Worm (Caenorhabditis elegans): Measurements from ENCODE around the gene M01H9.5.

The M01H9.5 gene

DNA sequence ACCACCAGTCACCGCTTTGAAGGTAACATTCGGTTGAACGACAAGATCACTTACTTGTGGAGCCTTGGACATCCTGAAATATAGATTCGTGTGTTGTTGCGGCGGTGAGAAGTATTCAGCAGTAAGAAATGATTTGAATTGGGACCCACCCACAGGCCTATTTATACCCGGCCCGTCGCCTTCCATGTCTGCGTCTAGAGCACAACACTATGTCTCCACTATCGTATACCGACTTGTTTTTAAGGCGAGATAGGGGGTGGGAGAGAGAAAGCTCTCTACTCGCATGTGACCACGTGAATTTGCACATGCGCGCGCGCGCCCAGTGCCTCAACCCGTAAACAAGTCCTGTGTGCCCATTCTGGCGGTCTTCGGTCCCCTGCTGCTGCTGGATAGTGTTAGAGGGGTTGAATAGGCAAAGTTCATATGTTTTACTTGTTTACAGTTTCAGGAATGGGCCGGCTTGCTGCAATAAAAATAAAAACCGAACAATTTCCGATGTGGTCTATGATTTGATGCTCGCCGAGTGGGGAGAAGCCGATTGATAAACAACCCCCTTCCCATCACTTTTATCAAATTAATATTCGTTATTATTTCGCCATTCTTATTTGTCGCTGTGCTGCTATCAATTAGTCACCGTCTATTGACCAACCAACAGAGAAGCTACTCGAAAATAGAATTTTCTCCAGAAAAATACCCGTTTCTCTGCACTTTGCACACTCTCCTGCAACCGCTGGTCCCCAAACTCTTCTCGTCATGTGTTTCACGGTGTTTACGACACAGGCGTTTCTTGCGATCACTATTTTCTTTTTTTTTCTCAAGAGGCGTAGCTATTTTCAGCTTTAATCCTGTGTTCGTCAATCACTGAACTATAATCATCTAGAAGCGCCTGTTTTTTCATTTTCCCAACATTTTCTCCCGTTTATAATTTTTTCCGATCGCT, 4.8 kb downstream of the M01H9.5 start (continued):
- peak; percentile 46 for TF ChIP-seq nhr-90 (tag; optimal IDR thresholded peaks at IDR 0.05)
- TF ChIP-seq hlh-26 (GFP tag; conservative IDR thresholded peaks at IDR 0.05) = 0 out of 2 replicates have a peak, but pooled peaks have one; percentile 39
- TF ChIP-seq ztf-18 (tag; optimal IDR thresholded peaks at IDR 0.05) = peak; percentile 43
- no peak for TF ChIP-seq aptf-2 (GFP tag; conservative IDR thresholded peaks at IDR 0.05)
- TF ChIP-seq Y56A3A.18 (GFP tag; IDR thresholded peaks at IDR 0.05) = no peak; the same call in 1 of the 2 replicates
- no peak for TF ChIP-seq ztf-26 (tag; optimal IDR thresholded peaks at IDR 0.05)
- no peak for TF ChIP-seq snpc-4 (GFP tag; optimal IDR thresholded peaks at IDR 0.05)
- TF ChIP-seq snpc-4 (tag; optimal IDR thresholded peaks at IDR 0.05) = peak in 1 of 4 experiments; percentile 37
- TF ChIP-seq tbp1 (GFP tag; optimal IDR thresholded peaks at IDR 0.05) = peak; percentile 62
- peak; percentile 9 for TF ChIP-seq tlf-1 (GFP tag; optimal IDR thresholded peaks at IDR 0.05)
- no peak for TF ChIP-seq dpff-1 (tag; optimal IDR thresholded peaks at IDR 0.05)
- peak; percentile 42; the same call in 1 of the 2 replicates for TF ChIP-seq C06A6.2 (GFP tag; conservative IDR thresholded peaks at IDR 0.05)
- TF ChIP-seq gei-17 (GFP tag; optimal IDR thresholded peaks at IDR 0.05) = peak; percentile 25
- TF ChIP-seq ceh-58 (GFP tag; IDR thresholded peaks at IDR 0.05) = no peak
- TF ChIP-seq cebp-1 (GFP tag; IDR thresholded peaks at IDR 0.05) = peak; percentile 35; the same call in 1 of the 2 replicates
- TF ChIP-seq cebp-1 (tag; optimal IDR thresholded peaks at IDR 0.05) = peak; percentile 80
- TF ChIP-seq lir-1 (GFP tag; conservative IDR thresholded peaks at IDR 0.05) = peak; percentile 42; the same call in 1 of the 2 replicates
- TF ChIP-seq Y53F4B.3 (GFP tag; IDR thresholded peaks at IDR 0.05) = no peak
- TF ChIP-seq efl-1 (GFP tag; optimal IDR thresholded peaks at IDR 0.05) = no peak
- no peak for TF ChIP-seq nfya-2 (GFP tag; IDR thresholded peaks at IDR 0.05)
- peak; percentile 43 for TF ChIP-seq ceh-79 (tag; optimal IDR thresholded peaks at IDR 0.05)
- TF ChIP-seq mel-28 (tag; optimal IDR thresholded peaks at IDR 0.05; ENCODE audit: borderline replicate concordance) = peak; percentile 15
- no peak for TF ChIP-seq ets-4 (GFP tag; optimal IDR thresholded peaks at IDR 0.05)
- TF ChIP-seq hlh-12 (tag; optimal IDR thresholded peaks at IDR 0.05) = no peak
- TF ChIP-seq F57C9.4 (tag; optimal IDR thresholded peaks at IDR 0.05) = no peak
- no peak for TF ChIP-seq ccch-3 (GFP tag; optimal IDR thresholded peaks at IDR 0.05)
- no peak for TF ChIP-seq let-526 (GFP tag; IDR thresholded peaks at IDR 0.05)
- TF ChIP-seq egl-18 (GFP tag; IDR thresholded peaks at IDR 0.05) = 0 out of 2 replicates have a peak, but pooled peaks have one; percentile 3
- TF ChIP-seq sea-2 (GFP tag; IDR thresholded peaks at IDR 0.05) = peak; percentile 68; the same call in 1 of the 2 replicates
- TF ChIP-seq lag-1 (GFP tag; IDR thresholded peaks at IDR 0.05) = no peak
- no peak for TF ChIP-seq B0261.1 (tag; optimal IDR thresholded peaks at IDR 0.05)
- peak; percentile 89 for TF ChIP-seq zfh-2 (GFP tag; conservative IDR thresholded peaks at IDR 0.05)
- no peak for TF ChIP-seq hsf-1 (GFP tag; IDR thresholded peaks at IDR 0.05)
- TF ChIP-seq K12H6.12 (tag; optimal IDR thresholded peaks at IDR 0.05) = peak; percentile 94
- no peak for TF ChIP-seq let-607 (tag; optimal IDR thresholded peaks at IDR 0.05)
- peak; percentile 42 for TF ChIP-seq nhr-80 (tag; optimal IDR thresholded peaks at IDR 0.05)
- TF ChIP-seq nhr-179 (tag; optimal IDR thresholded peaks at IDR 0.05) = no peak
- TF ChIP-seq ama-1 (optimal IDR thresholded peaks at IDR 0.05) = peak; percentile 86
- TF ChIP-seq ama-1 (GFP tag; optimal IDR thresholded peaks at IDR 0.05) = no peak
- TF ChIP-seq repo-1 (tag; optimal IDR thresholded peaks at IDR 0.05) = peak; percentile 4
- TF ChIP-seq unc-130 (GFP tag; optimal IDR thresholded peaks at IDR 0.05) = no peak
- no peak; the same call in none of the 2 replicates for TF ChIP-seq Y53G8AR.9 (GFP tag; conservative IDR thresholded peaks at IDR 0.05)
- no peak for TF ChIP-seq unc-62 (GFP tag; optimal IDR thresholded peaks at IDR 0.05)
- TF ChIP-seq ztf-22 (GFP tag; optimal IDR thresholded peaks at IDR 0.05) = peak; percentile 14
- 0 out of 2 replicates have a peak, but pooled peaks have one; percentile 24 for TF ChIP-seq ztf-28 (GFP tag; IDR thresholded peaks at IDR 0.05)
- no peak for TF ChIP-seq F57A8.1 (GFP tag; optimal IDR thresholded peaks at IDR 0.05)
- no peak for TF ChIP-seq snpc-1.3 (tag; optimal IDR thresholded peaks at IDR 0.05; ENCODE audit: insufficient read depth)
